Fruit fly (Drosophila melanogaster) whole organism, prepupa: ENCODE measurements around the gene cmet.

Experiments used
- Blimp-1 ChIP-seq: fragments of 200-800 bp; sonication (Bioruptor generic); optimal IDR thresholded peaks from 3 replicates; lab custom pipeline; 2017; ENCODE audit warnings: missing biosample characterization, missing genetic modification characterization, mild to moderate bottlenecking, moderate library complexity, missing genetic modification reagents
- CG10631 ChIP-seq: fragments of 200-800 bp; sonication (Bioruptor generic); optimal IDR thresholded peaks from 2 replicates; lab custom pipeline; 2016; ENCODE audit warnings: missing biosample characterization, missing genetic modification characterization
- CG11902 ChIP-seq: fragments of 200-800 bp; sonication (Bioruptor generic); optimal IDR thresholded peaks from 3 replicates; lab custom pipeline; 2016; ENCODE audit warnings: missing biosample characterization, missing genetic modification characterization
- CG15336 ChIP-seq: fragments of 200-800 bp; sonication (Bioruptor generic); IDR thresholded peaks from 2 replicates; pipeline ENCODE4 v1.3.6; 2022; ENCODE audit warnings: missing biosample characterization, missing genetic modification characterization
- CG1621 ChIP-seq: fragments of 200-800 bp; sonication (Bioruptor generic); optimal IDR thresholded peaks from 3 replicates; lab custom pipeline; 2018; ENCODE audit warnings: missing biosample characterization, mild to moderate bottlenecking, missing genetic modification characterization
- CG3032 ChIP-seq: fragments of 200-800 bp; optimal IDR thresholded peaks from 2 replicates; lab custom pipeline; 2019; ENCODE audit warnings: missing biosample characterization, mild to moderate bottlenecking, missing genetic modification characterization, moderate library complexity
- CG31627 ChIP-seq: fragments of 200-800 bp; sonication (Bioruptor generic); optimal IDR thresholded peaks from 3 replicates; lab custom pipeline; 2016; ENCODE audit warnings: missing biosample characterization, missing genetic modification characterization
- CG32006 ChIP-seq: fragments of 200-800 bp; sonication (Bioruptor generic); optimal IDR thresholded peaks from 3 replicates; lab custom pipeline; 2017; ENCODE audit warnings: missing biosample characterization, mild to moderate bottlenecking, missing genetic modification characterization
- CG3919 ChIP-seq: fragments of 200-800 bp; sonication (Bioruptor generic); optimal IDR thresholded peaks from 3 replicates; lab custom pipeline; 2016; ENCODE audit warnings: missing biosample characterization, missing genetic modification characterization
- CG6163 ChIP-seq: fragments of 200-800 bp; sonication (Bioruptor generic); IDR thresholded peaks from 3 replicates; pipeline ENCODE4 v1.3.6; 2022; ENCODE audit warnings: missing biosample characterization, missing genetic modification characterization
- CG6792 ChIP-seq: fragments of 200-800 bp; sonication (Bioruptor generic); optimal IDR thresholded peaks from 3 replicates; lab custom pipeline; 2016; ENCODE audit warnings: missing biosample characterization, missing genetic modification characterization
- CG6808 ChIP-seq: fragments of 200-800 bp; sonication (Bioruptor generic); optimal IDR thresholded peaks from 3 replicates; lab custom pipeline; 2017; ENCODE audit warnings: missing biosample characterization, missing genetic modification characterization, mild to moderate bottlenecking, moderate library complexity, missing genetic modification reagents
- CG6854 ChIP-seq: fragments of 200-800 bp; sonication (Bioruptor generic); optimal IDR thresholded peaks from 2 replicates; lab custom pipeline; 2017; ENCODE audit warnings: missing biosample characterization, mild to moderate bottlenecking, missing genetic modification characterization
- CG8119 ChIP-seq: fragments of 200-800 bp; sonication (Bioruptor generic); IDR thresholded peaks from 3 replicates; pipeline ENCODE4 v1.3.6; 2022; ENCODE audit warnings: missing biosample characterization, missing genetic modification characterization
- CG8319 ChIP-seq: fragments of 200-800 bp; sonication (Bioruptor generic); optimal IDR thresholded peaks from 3 replicates; lab custom pipeline; 2016; ENCODE audit warnings: missing biosample characterization, missing genetic modification characterization
- Eip75B ChIP-seq: fragments of 200-800 bp; sonication (Bioruptor generic); optimal IDR thresholded peaks from 3 replicates; lab custom pipeline; 2016; ENCODE audit warnings: missing biosample characterization, missing genetic modification characterization
- Eip78C ChIP-seq: fragments of 200-800 bp; sonication (Bioruptor generic); peaks from one replicate; lab custom pipeline; 2016; ENCODE audit warnings: missing biosample characterization, missing genetic modification characterization
- Eip93F ChIP-seq: fragments of 200-800 bp; sonication (Bioruptor generic); optimal IDR thresholded peaks from 2 replicates; lab custom pipeline; 2016; ENCODE audit warnings: missing biosample characterization, mild to moderate bottlenecking, missing genetic modification characterization
- Ets21C ChIP-seq: fragments of 200-800 bp; sonication (Bioruptor generic); optimal IDR thresholded peaks from 3 replicates; lab custom pipeline; 2016; ENCODE audit warnings: missing biosample characterization, missing genetic modification characterization
- Ets96B ChIP-seq: fragments of 200-800 bp; optimal IDR thresholded peaks from 2 replicates; lab custom pipeline; 2019; ENCODE audit warnings: missing biosample characterization, mild to moderate bottlenecking, missing genetic modification characterization, moderate library complexity
- Gug ChIP-seq: fragments of 200-800 bp; sonication (Bioruptor generic); IDR thresholded peaks from 2 replicates; pipeline ENCODE4 v1.3.6; 2022; ENCODE audit warnings: missing biosample characterization, missing genetic modification characterization
- Hr38 ChIP-seq: sonication (Bioruptor generic); optimal IDR thresholded peaks from 2 replicates; lab custom pipeline; 2016; ENCODE audit warnings: missing biosample characterization, missing genetic modification characterization
- Hr4 ChIP-seq: fragments of 200-800 bp; sonication (Bioruptor generic); optimal IDR thresholded peaks from 3 replicates; lab custom pipeline; 2016; ENCODE audit warnings: missing biosample characterization, missing genetic modification characterization
- Lpt ChIP-seq: fragments of 200-800 bp; sonication (Bioruptor generic); optimal IDR thresholded peaks from 3 replicates; lab custom pipeline; 2016; ENCODE audit warnings: missing biosample characterization, missing genetic modification characterization
- Met ChIP-seq: fragments of 200-800 bp; sonication (Bioruptor generic); optimal IDR thresholded peaks from 3 replicates; lab custom pipeline; 2016; ENCODE audit warnings: missing biosample characterization, missing genetic modification characterization
- OdsH ChIP-seq: fragments of 200-800 bp; sonication (Bioruptor generic); optimal IDR thresholded peaks from 3 replicates; lab custom pipeline; 2016; ENCODE audit warnings: missing biosample characterization, missing genetic modification characterization
- Sox102F ChIP-seq: fragments of 200-800 bp; sonication (Bioruptor generic); optimal IDR thresholded peaks from 2 replicates; lab custom pipeline; 2016; ENCODE audit warnings: missing biosample characterization, mild to moderate bottlenecking, missing genetic modification characterization
- Sox14 ChIP-seq: fragments of 200-800 bp; sonication (Bioruptor generic); optimal IDR thresholded peaks from 3 replicates; lab custom pipeline; 2016; ENCODE audit warnings: missing biosample characterization, missing genetic modification characterization
- Sox15 ChIP-seq: fragments of 200-800 bp; sonication (Bioruptor generic); optimal IDR thresholded peaks from 3 replicates; lab custom pipeline; 2016; ENCODE audit warnings: missing biosample characterization, missing genetic modification characterization
- dsx ChIP-seq: fragments of 200-800 bp; optimal IDR thresholded peaks from 3 replicates; lab custom pipeline; 2019; ENCODE audit warnings: missing biosample characterization, mild to moderate bottlenecking, missing genetic modification characterization, moderate library complexity; ENCODE audit not compliant: poor library complexity, severe bottlenecking
- eg ChIP-seq: fragments of 200-800 bp; sonication (Bioruptor generic); IDR thresholded peaks from 3 replicates; pipeline ENCODE4 v1.3.6; 2022; ENCODE audit warnings: missing biosample characterization, missing genetic modification characterization
- esn ChIP-seq: fragments of 200-800 bp; sonication (Bioruptor generic); optimal IDR thresholded peaks from 2 replicates; lab custom pipeline; 2016; ENCODE audit warnings: missing biosample characterization, mild to moderate bottlenecking, missing genetic modification characterization, moderate library complexity
- lz ChIP-seq: fragments of 200-800 bp; sonication (Bioruptor generic); optimal IDR thresholded peaks from 3 replicates; lab custom pipeline; 2016; ENCODE audit warnings: missing biosample characterization, missing genetic modification characterization
- pdm3 ChIP-seq: fragments of 200-800 bp; sonication (Bioruptor generic); optimal IDR thresholded peaks from 3 replicates; lab custom pipeline; 2016; ENCODE audit warnings: missing biosample characterization, missing genetic modification characterization
- salr ChIP-seq, 2 experiments: fragments of 200-800 bp; sonication (Bioruptor generic); optimal IDR thresholded peaks; 3 replicates each; lab custom pipeline; 2016 to 2018; ENCODE audit warnings: missing biosample characterization in 2 of 2, missing genetic modification characterization in 2 of 2, mild to moderate bottlenecking in 1 of 2
- ss ChIP-seq, 2 experiments: fragments of 200-800 bp; sonication (Bioruptor generic); optimal IDR thresholded peaks; 2 replicates in 1 of 2; 3 replicates in 1 of 2; lab custom pipeline; 2017 to 2018; ENCODE audit warnings: mild to moderate bottlenecking in 2 of 2, missing biosample characterization in 2 of 2, missing genetic modification characterization in 2 of 2, moderate library complexity in 1 of 2
- svp ChIP-seq: fragments of 200-800 bp; sonication (Bioruptor generic); peaks from one replicate; lab custom pipeline; 2016; ENCODE audit warnings: missing biosample characterization, missing genetic modification characterization
- topi ChIP-seq: fragments of 200-800 bp; sonication (Bioruptor generic); optimal IDR thresholded peaks from 3 replicates; lab custom pipeline; 2016; ENCODE audit warnings: missing biosample characterization, missing genetic modification characterization
- vri ChIP-seq: fragments of 200-800 bp; sonication (Bioruptor generic); optimal IDR thresholded peaks from 3 replicates; lab custom pipeline; 2016; ENCODE audit warnings: missing biosample characterization, mild to moderate bottlenecking, missing genetic modification characterization

Gene cmet

dm6 chr2L:11277927-11278351 lies 9.1 kb upstream of the cmet start, which contains the start of gene CG33695 (continued):
- TF ChIP-seq CG31627 (GFP tag; lab: Kevin White, UChicago) = peak; percentile 73
- TF ChIP-seq salr (GFP tag; optimal IDR thresholded peaks at IDR 0.05; lab: Kevin White, UChicago) = no peak
- TF ChIP-seq dsx (GFP tag; lab: Kevin White, UChicago) = no peak
- peak; percentile 80 for TF ChIP-seq CG1621 (tag; lab: Kevin White, UChicago)
- no peak for TF ChIP-seq CG10631 (GFP tag; lab: Kevin White, UChicago)
- TF ChIP-seq esn (GFP tag; lab: Kevin White, UChicago) = peak; percentile 77
- TF ChIP-seq Sox102F (GFP tag; lab: Kevin White, UChicago) = no peak
- peak; percentile 29 for TF ChIP-seq CG3032 (tag; lab: Kevin White, UChicago)
- peak; percentile 24 for TF ChIP-seq Ets96B (tag; lab: Kevin White, UChicago)
- TF ChIP-seq CG11902 (GFP tag; lab: Kevin White, UChicago) = no peak
- TF ChIP-seq Ets21C (GFP tag; lab: Kevin White, UChicago) = no peak
- TF ChIP-seq Hr38 (GFP tag; lab: Kevin White, UChicago) = no peak
- TF ChIP-seq Eip93F (GFP tag; lab: Kevin White, UChicago) = no peak
- peak; percentile 64 for TF ChIP-seq CG6792 (GFP tag; lab: Kevin White, UChicago)
- TF ChIP-seq Met (GFP tag; lab: Kevin White, UChicago) = no peak

- TF ChIP-seq CG1621 (tag; lab: Kevin White, UChicago) (peak; percentile 58), Lpt (GFP tag; lab: Kevin White, UChicago) (peak; percentile 69), CG3919 (GFP tag; lab: Kevin White, UChicago) (peak; percentile 5), CG8319 (no peak), ss (GFP tag; optimal IDR thresholded peaks at IDR 0.05; lab: Kevin White, UChicago) (peak in 1 of 2 experiments; percentile 5), vri (GFP tag; lab: Kevin White, UChicago) (peak; percentile 89), pdm3 (GFP tag; lab: Kevin White, UChicago) (no peak), CG8119 (GFP tag; lab: Robert Waterston, UW) (peak; percentile 56; the same call in 2 of the 3 replicates), Sox14 (peak; percentile 38), svp (GFP tag; lab: Kevin White, UChicago) (no peak), Eip78C (peak; percentile 68), CG6854 (GFP tag; lab: Kevin White, UChicago) (peak; percentile 86), CG6163 (GFP tag; lab: Robert Waterston, UW) (peak; percentile 59; the same call in 2 of the 3 replicates), Blimp-1 (GFP tag; lab: Kevin White, UChicago) (peak; percentile 76), CG15336 (peak; percentile 57; the same call in 1 of the 2 replicates)
These were observed 3.0 kb upstream of the cmet start for dm6 chr2L:11271622-11272282.

- TF ChIP-seq Gug (GFP tag; lab: Robert Waterston, UW) (no peak), ss (GFP tag; optimal IDR thresholded peaks at IDR 0.05; lab: Kevin White, UChicago) (no peak), Eip75B (GFP tag; lab: Kevin White, UChicago) (no peak), CG6808 (GFP tag; lab: Kevin White, UChicago) (no peak), topi (no peak), CG31627 (GFP tag; lab: Kevin White, UChicago) (no peak), Blimp-1 (GFP tag; lab: Kevin White, UChicago) (no peak), CG3032 (tag; lab: Kevin White, UChicago) (no peak)
These were observed 797 bp upstream of the cmet start, which contains the start of gene cana for dm6 chr2L:11269632-11269965. TSS of gene cana (plus strand) at chr2L:11269780.

dm6 chr2L:11251181-11251580 lies 17.6 kb downstream of the cmet start:
- TF ChIP-seq Hr4 (GFP tag; lab: Kevin White, UChicago) = peak; percentile 56
- 0 out of 3 replicates have a peak, but pooled peaks have one; percentile 15 for TF ChIP-seq eg (GFP tag; lab: Robert Waterston, UW)
- TF ChIP-seq CG32006 (GFP tag; lab: Kevin White, UChicago) = peak; percentile 41
- TF ChIP-seq CG8119 (GFP tag; lab: Robert Waterston, UW) = peak; percentile 38; the same call in 1 of the 3 replicates
- TF ChIP-seq Eip78C = peak; percentile 66
- TF ChIP-seq Sox102F (GFP tag; lab: Kevin White, UChicago) = no peak
- 0 out of 2 replicates have a peak, but pooled peaks have one; percentile 34 for TF ChIP-seq CG15336
- no peak for TF ChIP-seq Sox15
- TF ChIP-seq OdsH (GFP tag; lab: Kevin White, UChicago) = no peak
- TF ChIP-seq lz (GFP tag; lab: Kevin White, UChicago) = peak; percentile 7
